Worm (Caenorhabditis elegans) whole organism, L2 larva: ENCODE measurements around the gene C52G5.3.

Experiments
- F13H6.1 ChIP-seq: sonication (generic microtip); optimal IDR thresholded peaks from 2 replicates; lab custom pipeline; 2016; ENCODE audit warnings: missing genetic modification characterization, missing compliant biosample characterization
- Y55F3AM.14 ChIP-seq: fragments of 200-800 bp; sonication (Bioruptor generic); optimal IDR thresholded peaks from 2 replicates; lab custom pipeline; 2018; ENCODE audit warnings: mild to moderate bottlenecking, missing genetic modification characterization, missing compliant biosample characterization
- alr-1 ChIP-seq: fragments of 150-350 bp; optimal IDR thresholded peaks from 2 replicates; lab custom pipeline; 2014; ENCODE audit warnings: missing biosample characterization, missing genetic modification characterization
- aly-2 ChIP-seq: fragments of 150-350 bp; optimal IDR thresholded peaks from 2 replicates; lab custom pipeline; 2014; ENCODE audit warnings: missing biosample characterization, missing genetic modification characterization
- ama-1 ChIP-seq: fragments of 150-350 bp; optimal IDR thresholded peaks from 2 replicates; lab custom pipeline; 2018; ENCODE audit warnings: inconsistent platforms
- blmp-1 ChIP-seq: sonication (generic microtip); optimal IDR thresholded peaks from 2 replicates; lab custom pipeline; 2017; ENCODE audit warnings: missing genetic modification characterization, mild to moderate bottlenecking, missing compliant biosample characterization, antibody characterized with exemption, moderate library complexity; ENCODE audit not compliant: insufficient read depth
- ceh-16 ChIP-seq: fragments of 150-350 bp; optimal IDR thresholded peaks from 2 replicates; lab custom pipeline; 2014; ENCODE audit warnings: missing biosample characterization, missing genetic modification characterization
- ceh-82 ChIP-seq: fragments of 150-350 bp; optimal IDR thresholded peaks from 2 replicates; lab custom pipeline; 2014; ENCODE audit warnings: missing biosample characterization, missing genetic modification characterization
- crh-2 ChIP-seq: sonication (generic microtip); optimal IDR thresholded peaks from 2 replicates; lab custom pipeline; 2017; ENCODE audit warnings: missing biosample characterization, missing genetic modification characterization
- dmd-4 ChIP-seq: sonication (generic microtip); optimal IDR thresholded peaks from 2 replicates; lab custom pipeline; 2017; ENCODE audit warnings: missing biosample characterization, missing genetic modification characterization
- egl-27 ChIP-seq: sonication (generic microtip); optimal IDR thresholded peaks from 3 replicates; lab custom pipeline; 2017; ENCODE audit warnings: missing biosample characterization, missing genetic modification reagents, missing genetic modification characterization
- elt-1 ChIP-seq: fragments of 150-350 bp; optimal IDR thresholded peaks from 2 replicates; lab custom pipeline; 2014; ENCODE audit warnings: missing biosample characterization, missing genetic modification characterization
- elt-3 ChIP-seq: sonication (generic microtip); optimal IDR thresholded peaks from 2 replicates; lab custom pipeline; 2017; ENCODE audit warnings: missing biosample characterization, missing genetic modification characterization
- fos-1 ChIP-seq: fragments of 150-350 bp; optimal IDR thresholded peaks from 2 replicates; lab custom pipeline; 2014; ENCODE audit warnings: missing biosample characterization, missing genetic modification characterization
- gmeb-1 ChIP-seq: fragments of 150-350 bp; optimal IDR thresholded peaks from 2 replicates; lab custom pipeline; 2014; ENCODE audit warnings: missing biosample characterization, missing genetic modification characterization
- lin-11 ChIP-seq: fragments of 150-350 bp; sonication (generic microtip); optimal IDR thresholded peaks from 2 replicates; lab custom pipeline; 2014; ENCODE audit warnings: missing biosample characterization, missing genetic modification characterization, inconsistent platforms, mixed read lengths
- lin-13 ChIP-seq: fragments of 150-350 bp; optimal IDR thresholded peaks from 2 replicates; lab custom pipeline; 2014; ENCODE audit warnings: missing biosample characterization, missing genetic modification reagents, missing genetic modification characterization
- lin-39 ChIP-seq: fragments of 150-350 bp; optimal IDR thresholded peaks from 2 replicates; lab custom pipeline; 2014; ENCODE audit warnings: missing biosample characterization, missing genetic modification reagents, missing genetic modification characterization
- lsy-2 ChIP-seq, 2 experiments: fragments of 150-350 bp in 1 of 2; sonication (generic microtip) in 1 of 2; optimal IDR thresholded peaks; 2 replicates each; lab custom pipeline; 2014 to 2017; ENCODE audit warnings: missing biosample characterization in 2 of 2, missing genetic modification characterization in 2 of 2
- mab-5 ChIP-seq: fragments of 150-350 bp; optimal IDR thresholded peaks from 2 replicates; lab custom pipeline; 2014; ENCODE audit warnings: missing biosample characterization, missing genetic modification characterization
- mbf-1 ChIP-seq: sonication (generic microtip); optimal IDR thresholded peaks from 2 replicates; lab custom pipeline; 2017; ENCODE audit warnings: missing biosample characterization, missing genetic modification characterization
- mdl-1 ChIP-seq, 2 experiments: fragments of 150-350 bp in 1 of 2; sonication (generic microtip) in 1 of 2; optimal IDR thresholded peaks; 2 replicates each; lab custom pipeline; 2017; ENCODE audit warnings: missing biosample characterization in 2 of 2, missing genetic modification characterization in 2 of 2
- nhr-10 ChIP-seq: sonication (generic microtip); optimal IDR thresholded peaks from 2 replicates; lab custom pipeline; 2017; ENCODE audit warnings: missing biosample characterization, missing genetic modification characterization
- nhr-11 ChIP-seq: fragments of 150-350 bp; optimal IDR thresholded peaks from 2 replicates; lab custom pipeline; 2014; ENCODE audit warnings: missing biosample characterization, missing genetic modification characterization
- nhr-12 ChIP-seq: fragments of 150-350 bp; optimal IDR thresholded peaks from 2 replicates; lab custom pipeline; 2014; ENCODE audit warnings: missing biosample characterization, missing genetic modification characterization
- nhr-129 ChIP-seq: fragments of 150-350 bp; optimal IDR thresholded peaks from 2 replicates; lab custom pipeline; 2014; ENCODE audit warnings: missing biosample characterization, missing genetic modification characterization
- nhr-21 ChIP-seq: fragments of 150-350 bp; optimal IDR thresholded peaks from 2 replicates; lab custom pipeline; 2014; ENCODE audit warnings: missing biosample characterization, missing genetic modification characterization
- nhr-23 ChIP-seq: fragments of 150-350 bp; optimal IDR thresholded peaks from 2 replicates; lab custom pipeline; 2014; ENCODE audit warnings: missing biosample characterization, missing genetic modification reagents, missing genetic modification characterization
- nhr-237 ChIP-seq: fragments of 150-350 bp; optimal IDR thresholded peaks from 2 replicates; lab custom pipeline; 2014; ENCODE audit warnings: missing biosample characterization, missing genetic modification characterization
- nhr-25 ChIP-seq: fragments of 150-350 bp; sonication (generic microtip); optimal IDR thresholded peaks from 3 replicates; lab custom pipeline; 2014; ENCODE audit warnings: missing biosample characterization, missing genetic modification characterization
- nhr-6 ChIP-seq: fragments of 150-350 bp; optimal IDR thresholded peaks from 2 replicates; lab custom pipeline; 2014; ENCODE audit warnings: missing biosample characterization, missing genetic modification characterization
- nhr-77 ChIP-seq: fragments of 150-350 bp; optimal IDR thresholded peaks from 2 replicates; lab custom pipeline; 2014; ENCODE audit warnings: missing biosample characterization, missing genetic modification characterization
- peb-1 ChIP-seq: fragments of 150-350 bp; optimal IDR thresholded peaks from 2 replicates; lab custom pipeline; 2014; ENCODE audit warnings: missing biosample characterization, missing genetic modification characterization
- sem-4 ChIP-seq: fragments of 150-350 bp; optimal IDR thresholded peaks from 2 replicates; lab custom pipeline; 2014; ENCODE audit warnings: missing biosample characterization, missing genetic modification reagents, missing genetic modification characterization
- skn-1 ChIP-seq: sonication (generic microtip); optimal IDR thresholded peaks from 2 replicates; lab custom pipeline; 2017; ENCODE audit warnings: missing biosample characterization, missing genetic modification characterization
- sma-3 ChIP-seq: sonication (generic microtip); optimal IDR thresholded peaks from 2 replicates; lab custom pipeline; 2016; ENCODE audit warnings: missing genetic modification reagents, missing genetic modification characterization, missing compliant biosample characterization
- sma-9 ChIP-seq, 2 experiments: fragments of 150-350 bp in 1 of 2; sonication (generic microtip) in 1 of 2; optimal IDR thresholded peaks; 2 replicates each; lab custom pipeline; 2014 to 2016; ENCODE audit warnings: missing genetic modification characterization in 2 of 2, mild to moderate bottlenecking in 1 of 2, missing biosample characterization in 1 of 2, missing compliant biosample characterization in 1 of 2, missing genetic modification reagents in 1 of 2, moderate library complexity in 1 of 2
- unc-39 ChIP-seq: fragments of 150-350 bp; optimal IDR thresholded peaks from 2 replicates; lab custom pipeline; 2014; ENCODE audit warnings: missing biosample characterization, missing genetic modification characterization
- unc-55 ChIP-seq: fragments of 150-350 bp; sonication (generic microtip); optimal IDR thresholded peaks from 3 replicates; lab custom pipeline; 2014; ENCODE audit warnings: missing biosample characterization, missing genetic modification reagents, missing genetic modification characterization
- unc-62 ChIP-seq: fragments of 150-350 bp; optimal IDR thresholded peaks from 2 replicates; lab custom pipeline; 2014; ENCODE audit warnings: missing biosample characterization, missing genetic modification reagents, missing genetic modification characterization
- zag-1 ChIP-seq: fragments of 150-350 bp; optimal IDR thresholded peaks from 2 replicates; lab custom pipeline; 2014; ENCODE audit warnings: missing biosample characterization, missing genetic modification characterization
- ztf-1 ChIP-seq: fragments of 200-800 bp; sonication (Bioruptor generic); conservative IDR thresholded peaks from 2 replicates; pipeline ENCODE4 v1.3.6; 2022; ENCODE audit warnings: missing genetic modification characterization, missing compliant biosample characterization
- ztf-11 ChIP-seq: sonication (generic microtip); optimal IDR thresholded peaks from 2 replicates; lab custom pipeline; 2017; ENCODE audit warnings: missing biosample characterization, missing genetic modification characterization
- ztf-4 ChIP-seq: fragments of 150-350 bp; optimal IDR thresholded peaks from 2 replicates; lab custom pipeline; 2014; ENCODE audit warnings: missing biosample characterization, missing genetic modification characterization

The C52G5.3 gene

ce11 chrX:12884873-12885272, 38.9 kb upstream of the C52G5.3 start, which contains the start of gene gpc-1:
Gene gpc-1, minus strand, starts transcription at chrX:12884989.
- TF ChIP-seq F13H6.1 (tag; lab: Kevin White, UChicago), result no peak
- TF ChIP-seq zag-1, result no peak
- TF ChIP-seq sem-4 (tag; lab: Kevin White, UChicago), result no peak
- no peak for TF ChIP-seq ceh-82 (tag; lab: Kevin White, UChicago)
- TF ChIP-seq ztf-4, result peak; percentile 6
- TF ChIP-seq Y55F3AM.14 (GFP tag; lab: Kevin White, UChicago), result no peak

- TF ChIP-seq peb-1 (tag; lab: Kevin White, UChicago) (no peak), elt-1 (tag; lab: Kevin White, UChicago) (peak; percentile 34)
- TF ChIP-seq, all 48 proteins: peak for 1
These were observed 35.2 kb upstream of the C52G5.3 start for ce11 chrX:12881174-12881573.

ce11 chrX:12877930-12878329, 32.0 kb upstream of the C52G5.3 start:
- no peak for TF ChIP-seq nhr-10 (tag; lab: Kevin White, UChicago)
- peak; percentile 64 for TF ChIP-seq crh-2 (tag; lab: Kevin White, UChicago)
- TF ChIP-seq nhr-21 (tag; lab: Kevin White, UChicago), result peak; percentile 12
- TF ChIP-seq nhr-129 (tag; lab: Kevin White, UChicago), result peak; percentile 98
- TF ChIP-seq nhr-25, result peak; percentile 27
- peak; percentile 30 to 52 for TF ChIP-seq mdl-1 (tag; optimal IDR thresholded peaks at IDR 0.05; lab: Kevin White, UChicago)
- no peak for TF ChIP-seq lin-13
- peak; percentile 39 for TF ChIP-seq ztf-4
- TF ChIP-seq F13H6.1 (tag; lab: Kevin White, UChicago), result peak; percentile 71
- TF ChIP-seq nhr-237 (tag; lab: Kevin White, UChicago), result no peak
- peak; percentile 84 for TF ChIP-seq sma-9 (GFP tag; optimal IDR thresholded peaks at IDR 0.05; lab: Kevin White, UChicago)
- TF ChIP-seq sma-9 (tag; optimal IDR thresholded peaks at IDR 0.05; lab: Kevin White, UChicago), result no peak
- TF ChIP-seq mab-5, result no peak
- TF ChIP-seq lsy-2 (tag; optimal IDR thresholded peaks at IDR 0.05; lab: Kevin White, UChicago), result peak in 1 of 2 experiments; percentile 51

DNA sequence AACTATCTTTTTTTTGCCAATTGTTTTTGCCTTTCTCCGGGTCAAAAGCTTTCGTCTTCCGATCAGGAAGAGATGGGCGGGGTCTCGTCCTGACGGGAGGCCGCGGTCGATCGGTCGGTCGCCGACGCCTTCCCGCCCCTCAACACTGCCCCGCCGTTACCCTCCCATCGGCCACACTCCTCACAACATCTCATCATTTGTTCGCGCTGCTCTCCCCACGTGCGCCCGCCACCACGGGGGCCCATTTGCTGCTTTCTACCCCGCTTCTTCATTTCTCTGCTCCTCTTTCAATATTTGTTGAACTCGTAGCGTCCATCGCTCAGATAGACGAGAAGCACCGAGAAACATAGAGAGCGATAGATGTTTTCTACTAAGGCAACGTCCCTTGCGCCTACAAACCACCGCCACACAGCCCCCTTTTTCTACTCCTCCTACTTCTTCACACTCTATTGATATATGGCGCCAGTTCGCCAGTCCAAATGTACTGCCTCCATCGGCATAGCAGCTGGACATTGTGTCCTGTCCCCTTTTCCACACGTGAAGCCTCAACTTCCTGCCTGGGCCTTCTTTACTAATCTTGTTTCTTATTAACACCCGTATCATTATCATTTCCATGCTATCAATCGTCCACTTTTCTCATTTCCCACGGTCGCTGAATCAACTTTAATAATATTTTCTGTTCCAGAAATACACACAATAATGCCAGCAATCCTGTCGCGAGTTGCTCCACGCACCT, 31.0 kb upstream of the C52G5.3 start, which contains the start of gene bcat-1:
Gene bcat-1 (plus strand): TSS at position 686 of the 736 bp plus-strand sequence.
- TF ChIP-seq mab-5, result peak; percentile 24
- no peak for TF ChIP-seq fos-1 (tag; lab: Kevin White, UChicago)
- no peak for TF ChIP-seq ceh-82 (tag; lab: Kevin White, UChicago)
- TF ChIP-seq nhr-25, result no peak
- TF ChIP-seq nhr-23 (tag; lab: Kevin White, UChicago), result no peak
- TF ChIP-seq lin-11 (tag; lab: Kevin White, UChicago), result peak; percentile 52
- peak; percentile 86 for TF ChIP-seq F13H6.1 (tag; lab: Kevin White, UChicago)
- peak; percentile 34 for TF ChIP-seq egl-27
- TF ChIP-seq sem-4 (tag; lab: Kevin White, UChicago), result no peak
- TF ChIP-seq dmd-4 (tag; lab: Kevin White, UChicago), result no peak
- TF ChIP-seq unc-62, result no peak
- no peak for TF ChIP-seq gmeb-1 (tag; lab: Kevin White, UChicago)
- no peak for TF ChIP-seq nhr-6 (tag; lab: Kevin White, UChicago)
- no peak for TF ChIP-seq lin-39
- TF ChIP-seq ztf-1 (GFP tag; lab: Robert Waterston, UW), result 0 out of 2 replicates have a peak, but pooled peaks have one; percentile 53
- peak; percentile 40 for TF ChIP-seq crh-2 (tag; lab: Kevin White, UChicago)
- peak; percentile 76 for TF ChIP-seq nhr-129 (tag; lab: Kevin White, UChicago)
- no peak for TF ChIP-seq aly-2
- TF ChIP-seq nhr-77 (tag; lab: Kevin White, UChicago), result no peak
- no peak for TF ChIP-seq ceh-16 (tag; lab: Kevin White, UChicago)
- TF ChIP-seq elt-3, result no peak
- TF ChIP-seq ama-1 (lab: Kevin White, UChicago), result peak; percentile 30
- no peak for TF ChIP-seq unc-39 (tag; lab: Kevin White, UChicago)
- TF ChIP-seq sma-3 (GFP tag; lab: Kevin White, UChicago), result peak; percentile 21
- peak in 1 of 2 experiments; percentile 57 for TF ChIP-seq lsy-2 (tag; optimal IDR thresholded peaks at IDR 0.05; lab: Kevin White, UChicago)
- TF ChIP-seq alr-1 (tag; lab: Kevin White, UChicago), result no peak
- TF ChIP-seq ztf-11 (tag; lab: Kevin White, UChicago), result no peak
- TF ChIP-seq mbf-1 (tag; lab: Kevin White, UChicago), result no peak
- no peak for TF ChIP-seq nhr-10 (tag; lab: Kevin White, UChicago)
- TF ChIP-seq nhr-12 (tag; lab: Kevin White, UChicago), result no peak
- no peak for TF ChIP-seq skn-1 (tag; lab: Kevin White, UChicago)
- TF ChIP-seq peb-1 (tag; lab: Kevin White, UChicago), result no peak
- TF ChIP-seq nhr-11 (tag; lab: Kevin White, UChicago), result no peak
- TF ChIP-seq nhr-21 (tag; lab: Kevin White, UChicago), result no peak
- TF ChIP-seq unc-55 (GFP tag; lab: Kevin White, UChicago), result peak; percentile 40
- TF ChIP-seq sma-9 (GFP tag; optimal IDR thresholded peaks at IDR 0.05; lab: Kevin White, UChicago), result peak; percentile 85
- no peak for TF ChIP-seq sma-9 (tag; optimal IDR thresholded peaks at IDR 0.05; lab: Kevin White, UChicago)
- no peak for TF ChIP-seq blmp-1 (tag; lab: Kevin White, UChicago)
- no peak for TF ChIP-seq nhr-237 (tag; lab: Kevin White, UChicago)
- TF ChIP-seq mdl-1 (tag; optimal IDR thresholded peaks at IDR 0.05; lab: Kevin White, UChicago), result peak; percentile 93
- peak; percentile 37 for TF ChIP-seq Y55F3AM.14 (GFP tag; lab: Kevin White, UChicago)
